Worm (Caenorhabditis elegans) whole organism, late embryonic: ENCODE results near the gene algn-9.

Experiments
- C38D4.7 ChIP-seq: fragments of 200-800 bp; sonication (Bioruptor generic); optimal IDR thresholded peaks from 2 replicates; lab custom pipeline; 2018; ENCODE audit warnings: mild to moderate bottlenecking, missing genetic modification characterization, moderate library complexity, missing compliant biosample characterization
- F13H6.1 ChIP-seq: sonication (generic microtip); optimal IDR thresholded peaks from 2 replicates; lab custom pipeline; 2016; ENCODE audit warnings: missing genetic modification characterization, missing compliant biosample characterization
- T23F11.4 ChIP-seq: fragments of 200-800 bp; sonication (Bioruptor generic); optimal IDR thresholded peaks from 2 replicates; lab custom pipeline; 2018; ENCODE audit warnings: mild to moderate bottlenecking, missing genetic modification characterization, missing compliant biosample characterization
- Y22D7AL.16 ChIP-seq: sonication (generic microtip); optimal IDR thresholded peaks from 2 replicates; lab custom pipeline; 2016; ENCODE audit warnings: missing genetic modification characterization, missing compliant biosample characterization
- ceh-18 ChIP-seq: sonication (generic microtip); optimal IDR thresholded peaks from 2 replicates; lab custom pipeline; 2016; ENCODE audit warnings: missing genetic modification characterization, missing compliant biosample characterization
- ceh-31 ChIP-seq: sonication (generic microtip); optimal IDR thresholded peaks from 2 replicates; lab custom pipeline; 2016; ENCODE audit warnings: missing genetic modification characterization, missing compliant biosample characterization
- ceh-45 ChIP-seq: fragments of 200-800 bp; sonication (Bioruptor generic); IDR thresholded peaks from 2 replicates; pipeline ENCODE4 v1.3.6; 2022; ENCODE audit warnings: missing genetic modification reagents, missing genetic modification characterization, missing compliant biosample characterization
- ceh-48 ChIP-seq: sonication (generic microtip); optimal IDR thresholded peaks from 2 replicates; lab custom pipeline; 2016; ENCODE audit warnings: missing genetic modification characterization, inconsistent platforms, missing compliant biosample characterization
- ceh-6 ChIP-seq: fragments of 200-800 bp; sonication (Bioruptor generic); optimal IDR thresholded peaks from 2 replicates; lab custom pipeline; 2018; ENCODE audit warnings: mild to moderate bottlenecking, missing genetic modification characterization, missing compliant biosample characterization
- elt-2 ChIP-seq: sonication (generic microtip); optimal IDR thresholded peaks from 2 replicates; lab custom pipeline; 2016; ENCODE audit warnings: missing genetic modification reagents, missing genetic modification characterization, missing compliant biosample characterization
- elt-4 ChIP-seq: sonication (generic microtip); optimal IDR thresholded peaks from 2 replicates; lab custom pipeline; 2016; ENCODE audit warnings: missing genetic modification characterization, missing compliant biosample characterization
- fax-1 ChIP-seq: sonication (generic microtip); optimal IDR thresholded peaks from 2 replicates; lab custom pipeline; 2016; ENCODE audit warnings: missing genotype, missing genetic modification characterization, missing compliant biosample characterization
- fkh-10 ChIP-seq: fragments of 150-350 bp; optimal IDR thresholded peaks from 2 replicates; lab custom pipeline; 2014; ENCODE audit warnings: missing biosample characterization, missing genetic modification reagents, missing genetic modification characterization
- gmeb-2 ChIP-seq: sonication (generic microtip); optimal IDR thresholded peaks from 2 replicates; lab custom pipeline; 2016; ENCODE audit warnings: missing genetic modification characterization, inconsistent platforms, missing compliant biosample characterization
- hlh-13 ChIP-seq: fragments of 200-800 bp; sonication (Bioruptor generic); optimal IDR thresholded peaks from 2 replicates; lab custom pipeline; 2018; ENCODE audit warnings: mild to moderate bottlenecking, missing genetic modification characterization, missing compliant biosample characterization
- hlh-30 ChIP-seq: sonication (generic microtip); optimal IDR thresholded peaks from 2 replicates; lab custom pipeline; 2017; ENCODE audit warnings: antibody characterized with exemption, missing genetic modification characterization, missing compliant biosample characterization; ENCODE audit not compliant: insufficient read depth
- hlh-6 ChIP-seq: sonication (generic microtip); optimal IDR thresholded peaks from 2 replicates; lab custom pipeline; 2016; ENCODE audit warnings: missing genotype, missing genetic modification characterization, missing compliant biosample characterization
- lin-11 ChIP-seq: fragments of 200-800 bp; sonication (Bioruptor generic); optimal IDR thresholded peaks from 2 replicates; lab custom pipeline; 2018; ENCODE audit warnings: mild to moderate bottlenecking, missing genetic modification characterization, missing compliant biosample characterization
- madf-2 ChIP-seq: sonication (generic microtip); optimal IDR thresholded peaks from 2 replicates; lab custom pipeline; 2017; ENCODE audit warnings: missing genetic modification characterization, missing compliant biosample characterization
- nfya-1 ChIP-seq: sonication (generic microtip); optimal IDR thresholded peaks from 2 replicates; lab custom pipeline; 2017; ENCODE audit warnings: missing genetic modification characterization, mild to moderate bottlenecking, missing compliant biosample characterization, antibody characterized with exemption, moderate library complexity
- nhr-11 ChIP-seq: fragments of 150-350 bp; optimal IDR thresholded peaks from 2 replicates; lab custom pipeline; 2014; ENCODE audit warnings: missing biosample characterization, missing genetic modification characterization
- odd-2 ChIP-seq: sonication (generic microtip); optimal IDR thresholded peaks from 2 replicates; lab custom pipeline; 2017; ENCODE audit warnings: antibody characterized with exemption, mild to moderate bottlenecking, missing genetic modification characterization, missing compliant biosample characterization
- pag-3 ChIP-seq: sonication (generic microtip); optimal IDR thresholded peaks from 2 replicates; lab custom pipeline; 2016; ENCODE audit warnings: missing compliant biosample characterization, missing genetic modification characterization, borderline replicate concordance
- pat-9 ChIP-seq: fragments of 200-800 bp; sonication (Bioruptor generic); optimal IDR thresholded peaks from 2 replicates; lab custom pipeline; 2018; ENCODE audit warnings: mild to moderate bottlenecking, missing genetic modification characterization, moderate library complexity, missing compliant biosample characterization
- pha-2 ChIP-seq: sonication (generic microtip); optimal IDR thresholded peaks from 2 replicates; lab custom pipeline; 2017; ENCODE audit warnings: mild to moderate bottlenecking, missing genetic modification characterization, missing compliant biosample characterization
- pha-4 ChIP-seq: fragments of 150-350 bp; optimal IDR thresholded peaks from 2 replicates; lab custom pipeline; 2018; ENCODE audit warnings: missing biosample characterization, missing genetic modification reagents, missing genetic modification characterization
- ref-2 ChIP-seq: sonication (generic microtip); optimal IDR thresholded peaks from 2 replicates; lab custom pipeline; 2016; ENCODE audit warnings: missing genetic modification characterization, missing compliant biosample characterization
- sdc-2 ChIP-seq: sonication (generic microtip); optimal IDR thresholded peaks from 2 replicates; lab custom pipeline; 2016; ENCODE audit warnings: missing genotype, missing genetic modification characterization, missing compliant biosample characterization
- syd-9 ChIP-seq: sonication (generic microtip); optimal IDR thresholded peaks from 2 replicates; lab custom pipeline; 2016; ENCODE audit warnings: mild to moderate bottlenecking, missing genetic modification characterization, moderate library complexity, missing compliant biosample characterization
- tbx-7 ChIP-seq: sonication (generic microtip); optimal IDR thresholded peaks from 2 replicates; lab custom pipeline; 2016; ENCODE audit warnings: missing genotype, missing genetic modification characterization, missing compliant biosample characterization
- unc-3 ChIP-seq, 2 experiments: fragments of 200-800 bp in 1 of 2; sonication (Bioruptor generic) in 1 of 2; sonication (generic microtip) in 1 of 2; conservative IDR thresholded peaks in 1 of 2; optimal IDR thresholded peaks in 1 of 2; 2 replicates each; pipeline versions ENCODE4 v1.3.6 to Lab custom; 2016 to 2022; ENCODE audit warnings: missing compliant biosample characterization in 2 of 2, missing genetic modification characterization in 2 of 2, missing genetic modification reagents in 1 of 2
- unc-42 ChIP-seq: sonication (generic microtip); optimal IDR thresholded peaks from 2 replicates; lab custom pipeline; 2016; ENCODE audit warnings: missing genotype, missing genetic modification characterization, missing compliant biosample characterization
- unc-55 ChIP-seq: sonication (generic microtip); optimal IDR thresholded peaks from 2 replicates; lab custom pipeline; 2017; ENCODE audit warnings: missing biosample characterization, missing genetic modification reagents, missing genetic modification characterization
- unc-86 ChIP-seq: sonication (generic microtip); optimal IDR thresholded peaks from 2 replicates; lab custom pipeline; 2016; ENCODE audit warnings: missing genetic modification characterization, missing compliant biosample characterization
- zip-5 ChIP-seq: sonication (generic microtip); optimal IDR thresholded peaks from 2 replicates; lab custom pipeline; 2016; ENCODE audit warnings: missing genetic modification characterization, missing compliant biosample characterization
- ztf-16 ChIP-seq: sonication (generic microtip); optimal IDR thresholded peaks from 2 replicates; lab custom pipeline; 2017; ENCODE audit warnings: missing genetic modification characterization, missing compliant biosample characterization

algn-9 gene

ce11 chrII:10551985-10552736 lies 32.0 kb upstream of the algn-9 start (continued):
- TF ChIP-seq nfya-1 (tag; lab: Kevin White, UChicago): peak; percentile 76
- TF ChIP-seq F13H6.1 (tag; lab: Kevin White, UChicago): peak; percentile 2
- peak; percentile 75 for TF ChIP-seq ceh-31

- TF ChIP-seq odd-2 (tag; lab: Kevin White, UChicago) (no peak), unc-42 (tag; lab: Kevin White, UChicago) (no peak), nhr-11 (no peak), pha-4 (tag; lab: Kevin White, UChicago) (no peak), syd-9 (tag; lab: Kevin White, UChicago) (no peak), Y22D7AL.16 (tag; lab: Kevin White, UChicago) (no peak), elt-2 (no peak), zip-5 (no peak), unc-3 (GFP tag; conservative IDR thresholded peaks at IDR 0.05; lab: Robert Waterston, UW) (no peak), unc-3 (tag; optimal IDR thresholded peaks at IDR 0.05; lab: Kevin White, UChicago) (no peak), pat-9 (tag; lab: Kevin White, UChicago) (no peak), madf-2 (no peak), pha-2 (tag; lab: Kevin White, UChicago) (no peak), ceh-45 (GFP tag; lab: Robert Waterston, UW) (no peak), pag-3 (tag; lab: Kevin White, UChicago) (no peak), ztf-16 (tag; lab: Kevin White, UChicago) (no peak), sdc-2 (no peak), elt-4 (no peak)
These were observed 30.6 kb upstream of the algn-9 start for ce11 chrII:10553377-10554045.

ce11 chrII:10554046-10554399 lies 30.1 kb upstream of the algn-9 start:
- TF ChIP-seq hlh-30 (peak; percentile 64), nfya-1 (tag; lab: Kevin White, UChicago) (no peak), unc-86 (tag; lab: Kevin White, UChicago) (no peak), unc-3 (GFP tag; conservative IDR thresholded peaks at IDR 0.05; lab: Robert Waterston, UW) (no peak), unc-3 (tag; optimal IDR thresholded peaks at IDR 0.05; lab: Kevin White, UChicago) (no peak), fax-1 (tag; lab: Kevin White, UChicago) (no peak), unc-55 (GFP tag; lab: Kevin White, UChicago) (peak; percentile 10), lin-11 (tag; lab: Kevin White, UChicago) (no peak)

- no peak for TF ChIP-seq lin-11 (tag; lab: Kevin White, UChicago)
- no peak for TF ChIP-seq C38D4.7 (GFP tag; lab: Kevin White, UChicago)
- TF ChIP-seq unc-3 (GFP tag; conservative IDR thresholded peaks at IDR 0.05; lab: Robert Waterston, UW): no peak
- no peak for TF ChIP-seq unc-3 (tag; optimal IDR thresholded peaks at IDR 0.05; lab: Kevin White, UChicago)
- TF ChIP-seq ceh-48 (tag; lab: Kevin White, UChicago): no peak
- TF ChIP-seq tbx-7 (tag; lab: Kevin White, UChicago): no peak
- no peak for TF ChIP-seq elt-4
- TF ChIP-seq ref-2: no peak
- no peak for TF ChIP-seq gmeb-2 (tag; lab: Kevin White, UChicago)
- no peak for TF ChIP-seq ceh-18 (tag; lab: Kevin White, UChicago)
- TF ChIP-seq fkh-10 (GFP tag; lab: Kevin White, UChicago): no peak
- no peak for TF ChIP-seq ceh-6 (GFP tag; lab: Kevin White, UChicago)
- TF ChIP-seq hlh-6 (tag; lab: Kevin White, UChicago): no peak
- no peak for TF ChIP-seq hlh-13 (GFP tag; lab: Kevin White, UChicago)
- TF ChIP-seq T23F11.4 (GFP tag; lab: Kevin White, UChicago): no peak
These were observed 29.2 kb upstream of the algn-9 start, which contains the start of gene mnk-1 for ce11 chrII:10554972-10555371. mnk-1 (minus strand) TSS chrII:10555044.
